Worm (Caenorhabditis elegans) whole organism, L3 larva: ENCODE measurements around the gene K01D12.7.

Source experiments
- R02D3.7 ChIP-seq: fragments of 150-350 bp; optimal IDR thresholded peaks from 2 replicates; lab custom pipeline; 2014; ENCODE audit warnings: missing biosample characterization, missing genetic modification characterization
- ZK546.5 ChIP-seq: sonication (generic microtip); optimal IDR thresholded peaks from 2 replicates; lab custom pipeline; 2017; ENCODE audit warnings: missing biosample characterization, missing genetic modification characterization
- aly-2 ChIP-seq: fragments of 150-350 bp; optimal IDR thresholded peaks from 2 replicates; lab custom pipeline; 2014; ENCODE audit warnings: missing biosample characterization, missing genetic modification characterization
- ama-1 ChIP-seq: fragments of 150-350 bp; optimal IDR thresholded peaks from 2 replicates; lab custom pipeline; 2018
- ceh-16 ChIP-seq: sonication (generic microtip); optimal IDR thresholded peaks from 2 replicates; lab custom pipeline; 2017; ENCODE audit warnings: missing biosample characterization, missing genetic modification characterization
- ceh-28 ChIP-seq: fragments of 150-350 bp; optimal IDR thresholded peaks from 2 replicates; lab custom pipeline; 2014; ENCODE audit warnings: missing biosample characterization, missing genetic modification reagents, missing genetic modification characterization
- ceh-82 ChIP-seq: fragments of 150-350 bp; optimal IDR thresholded peaks from 2 replicates; lab custom pipeline; 2014; ENCODE audit warnings: missing biosample characterization, missing genetic modification characterization
- ceh-9 ChIP-seq: sonication (generic microtip); optimal IDR thresholded peaks from 2 replicates; lab custom pipeline; 2018; ENCODE audit warnings: missing biosample characterization, missing genetic modification characterization
- daf-12 ChIP-seq: fragments of 150-350 bp; optimal IDR thresholded peaks from 2 replicates; lab custom pipeline; 2014; ENCODE audit warnings: missing biosample characterization, missing genetic modification reagents, missing genetic modification characterization
- egl-27 ChIP-seq: sonication (generic microtip); optimal IDR thresholded peaks from 4 replicates; lab custom pipeline; 2017; ENCODE audit warnings: missing biosample characterization, missing genetic modification reagents, missing genetic modification characterization
- egl-5 ChIP-seq: fragments of 150-350 bp; optimal IDR thresholded peaks from 2 replicates; lab custom pipeline; 2017; ENCODE audit warnings: missing biosample characterization, missing genetic modification reagents, missing genetic modification characterization, inconsistent platforms
- elt-1 ChIP-seq: fragments of 150-350 bp; optimal IDR thresholded peaks from 2 replicates; lab custom pipeline; 2014; ENCODE audit warnings: missing biosample characterization, missing genetic modification characterization
- elt-2 ChIP-seq: sonication (generic microtip); optimal IDR thresholded peaks from 2 replicates; lab custom pipeline; 2016; ENCODE audit warnings: missing genetic modification reagents, mild to moderate bottlenecking, missing genetic modification characterization, missing compliant biosample characterization
- elt-3 ChIP-seq, 3 experiments: fragments of 150-350 bp in 1 of 3; sonication (generic microtip) in 2 of 3; optimal IDR thresholded peaks; 2 replicates in 2 of 3; 4 replicates in 1 of 3; lab custom pipeline; 2014 to 2017; ENCODE audit warnings: missing biosample characterization in 3 of 3, missing genetic modification characterization in 3 of 3
- eor-1 ChIP-seq, 2 experiments: fragments of 150-350 bp; optimal IDR thresholded peaks; 2 replicates each; lab custom pipeline; 2014 to 2018; ENCODE audit warnings: missing biosample characterization in 2 of 2, missing genetic modification characterization in 2 of 2
- fkh-10 ChIP-seq: sonication (generic microtip); optimal IDR thresholded peaks from 2 replicates; lab custom pipeline; 2017; ENCODE audit warnings: missing biosample characterization, missing genetic modification reagents, missing genetic modification characterization
- fos-1 ChIP-seq: fragments of 150-350 bp; optimal IDR thresholded peaks from 2 replicates; lab custom pipeline; 2014; ENCODE audit warnings: missing biosample characterization, missing genetic modification characterization
- jun-1 ChIP-seq: fragments of 150-350 bp; optimal IDR thresholded peaks from 2 replicates; lab custom pipeline; 2014; ENCODE audit warnings: missing biosample characterization, missing genetic modification reagents, missing genetic modification characterization
- lin-15B ChIP-seq: fragments of 150-350 bp; optimal IDR thresholded peaks from 2 replicates; lab custom pipeline; 2014; ENCODE audit warnings: missing biosample characterization, missing genetic modification characterization
- nfya-1 ChIP-seq: sonication (generic microtip); optimal IDR thresholded peaks from 2 replicates; lab custom pipeline; 2017; ENCODE audit warnings: missing genetic modification characterization, mild to moderate bottlenecking, missing compliant biosample characterization, antibody characterized with exemption, moderate library complexity; ENCODE audit not compliant: insufficient read depth
- nhr-11 ChIP-seq: fragments of 150-350 bp; optimal IDR thresholded peaks from 2 replicates; lab custom pipeline; 2014; ENCODE audit warnings: missing biosample characterization, missing genetic modification characterization
- nhr-12 ChIP-seq: fragments of 150-350 bp; optimal IDR thresholded peaks from 2 replicates; lab custom pipeline; 2014; ENCODE audit warnings: missing biosample characterization, missing genetic modification characterization
- nhr-23 ChIP-seq: fragments of 150-350 bp; optimal IDR thresholded peaks from 2 replicates; lab custom pipeline; 2014; ENCODE audit warnings: missing biosample characterization, missing genetic modification reagents, missing genetic modification characterization
- nhr-237 ChIP-seq: fragments of 150-350 bp; optimal IDR thresholded peaks from 2 replicates; lab custom pipeline; 2014; ENCODE audit warnings: missing biosample characterization, missing genetic modification characterization
- nhr-25 ChIP-seq: sonication (generic microtip); optimal IDR thresholded peaks from 2 replicates; lab custom pipeline; 2017; ENCODE audit warnings: missing biosample characterization, missing genetic modification characterization
- nhr-28 ChIP-seq: fragments of 150-350 bp; optimal IDR thresholded peaks from 2 replicates; lab custom pipeline; 2014; ENCODE audit warnings: missing biosample characterization, missing genetic modification characterization
- nhr-67 ChIP-seq: fragments of 150-350 bp; optimal IDR thresholded peaks from 2 replicates; lab custom pipeline; 2014; ENCODE audit warnings: missing biosample characterization, missing genetic modification characterization
- nhr-76 ChIP-seq: fragments of 150-350 bp; sonication (generic microtip); optimal IDR thresholded peaks from 5 replicates; lab custom pipeline; 2014; ENCODE audit warnings: missing biosample characterization, missing genetic modification characterization
- nhr-77 ChIP-seq: fragments of 150-350 bp; optimal IDR thresholded peaks from 2 replicates; lab custom pipeline; 2014; ENCODE audit warnings: missing biosample characterization, missing genetic modification characterization
- pha-4 ChIP-seq: fragments of 150-350 bp; optimal IDR thresholded peaks from 2 replicates; lab custom pipeline; 2014; ENCODE audit warnings: missing biosample characterization, missing genetic modification reagents, missing genetic modification characterization
- pqm-1 ChIP-seq: fragments of 150-350 bp; optimal IDR thresholded peaks from 2 replicates; lab custom pipeline; 2017; ENCODE audit warnings: missing biosample characterization, missing genetic modification characterization, inconsistent platforms
- snpc-4 ChIP-seq: fragments of 150-350 bp; optimal IDR thresholded peaks from 2 replicates; lab custom pipeline; 2014; ENCODE audit warnings: missing biosample characterization, missing genetic modification characterization
- tbx-2 ChIP-seq: sonication (generic microtip); optimal IDR thresholded peaks from 2 replicates; lab custom pipeline; 2016; ENCODE audit warnings: mild to moderate bottlenecking, missing genetic modification characterization, missing compliant biosample characterization
- unc-39 ChIP-seq: sonication (generic microtip); optimal IDR thresholded peaks from 4 replicates; lab custom pipeline; 2017; ENCODE audit warnings: missing biosample characterization, missing genetic modification characterization
- unc-62 ChIP-seq: fragments of 150-350 bp; sonication (generic microtip); optimal IDR thresholded peaks from 4 replicates; lab custom pipeline; 2014; ENCODE audit warnings: missing biosample characterization, missing genetic modification reagents, missing genetic modification characterization
- zag-1 ChIP-seq: fragments of 150-350 bp; optimal IDR thresholded peaks from 2 replicates; lab custom pipeline; 2014; ENCODE audit warnings: missing biosample characterization, missing genetic modification characterization
- ztf-4 ChIP-seq: fragments of 150-350 bp; optimal IDR thresholded peaks from 2 replicates; lab custom pipeline; 2014; ENCODE audit warnings: missing biosample characterization, missing genetic modification characterization

The K01D12.7 gene

ce11 chrV:12400677-12401236 is 526 bp downstream of the K01D12.7 start, which contains the start of the genes K01D12.20 and miga-1:
TSS of gene K01D12.20 (minus strand) at chrV:12400814.
TSS of gene miga-1 (minus strand) at chrV:12400859.
- TF ChIP-seq nhr-11 (tag; lab: Kevin White, UChicago) (no peak), lin-15B (tag; lab: Kevin White, UChicago) (peak; percentile 47), nhr-23 (tag; lab: Kevin White, UChicago) (peak; percentile 40), jun-1 (tag; lab: Kevin White, UChicago) (no peak), nhr-12 (no peak), fkh-10 (GFP tag; lab: Kevin White, UChicago) (no peak), daf-12 (tag; lab: Kevin White, UChicago) (no peak), snpc-4 (tag; lab: Kevin White, UChicago) (peak; percentile 34), egl-5 (tag; lab: Kevin White, UChicago) (no peak), nfya-1 (tag; lab: Kevin White, UChicago) (no peak), ama-1 (lab: Kevin White, UChicago) (no peak), elt-2 (tag; lab: Kevin White, UChicago) (peak; percentile 44), aly-2 (tag; lab: Kevin White, UChicago) (no peak), unc-62 (GFP tag; lab: Kevin White, UChicago) (no peak), unc-39 (tag; lab: Kevin White, UChicago) (no peak), nhr-237 (tag; lab: Kevin White, UChicago) (no peak), pha-4 (peak; percentile 64), ZK546.5 (no peak), ceh-28 (no peak), pqm-1 (tag; lab: Kevin White, UChicago) (peak; percentile 18), nhr-67 (tag; lab: Kevin White, UChicago) (no peak), eor-1 (tag; optimal IDR thresholded peaks at IDR 0.05; lab: Kevin White, UChicago) (no peak), fos-1 (tag; lab: Kevin White, UChicago) (no peak), elt-3 (tag; optimal IDR thresholded peaks at IDR 0.05; lab: Kevin White, UChicago) (no peak), R02D3.7 (peak; percentile 93), zag-1 (tag; lab: Kevin White, UChicago) (no peak), tbx-2 (tag; lab: Kevin White, UChicago) (no peak)

- TF ChIP-seq pha-4 (no peak), ceh-9 (tag; lab: Kevin White, UChicago) (no peak), ztf-4 (tag; lab: Kevin White, UChicago) (no peak), nhr-28 (no peak), lin-15B (tag; lab: Kevin White, UChicago) (no peak), elt-1 (tag; lab: Kevin White, UChicago) (no peak), nhr-76 (tag; lab: Kevin White, UChicago) (no peak), nhr-11 (tag; lab: Kevin White, UChicago) (no peak), zag-1 (tag; lab: Kevin White, UChicago) (no peak), fos-1 (tag; lab: Kevin White, UChicago) (no peak), ceh-16 (tag; lab: Kevin White, UChicago) (no peak), pqm-1 (tag; lab: Kevin White, UChicago) (no peak), nhr-12 (no peak), egl-27 (tag; lab: Kevin White, UChicago) (no peak), ceh-82 (tag; lab: Kevin White, UChicago) (no peak), ZK546.5 (no peak), daf-12 (tag; lab: Kevin White, UChicago) (no peak), nhr-25 (tag; lab: Kevin White, UChicago) (no peak), egl-5 (tag; lab: Kevin White, UChicago) (no peak)
These were observed 3.7 kb downstream of the K01D12.7 start, which contains the start of gene K01D12.5 for ce11 chrV:12397545-12397944. TSS of gene K01D12.5 (plus strand) at chrV:12397845.

ce11 chrV:12395699-12396098 is 5.6 kb downstream of the K01D12.7 start, which contains the start of gene twk-14:
TSS of gene twk-14 (minus strand) at chrV:12395706.
- TF ChIP-seq nhr-237 (tag; lab: Kevin White, UChicago) = no peak
- TF ChIP-seq nhr-77 (tag; lab: Kevin White, UChicago) = no peak
- TF ChIP-seq fkh-10 (GFP tag; lab: Kevin White, UChicago) = no peak
- TF ChIP-seq nhr-11 (tag; lab: Kevin White, UChicago) = no peak
- no peak for TF ChIP-seq eor-1 (tag; optimal IDR thresholded peaks at IDR 0.05; lab: Kevin White, UChicago)
- TF ChIP-seq nfya-1 (tag; lab: Kevin White, UChicago) = no peak
